Fruit fly (Drosophila melanogaster) whole organism, adult: Measurements from ENCODE around the gene CG43208.

Experiments
- CG14711 ChIP-seq: fragments of 200-800 bp; sonication (Bioruptor generic); optimal IDR thresholded peaks from 2 replicates; lab custom pipeline; 2018; ENCODE audit warnings: missing biosample characterization, mild to moderate bottlenecking, missing genetic modification characterization, moderate library complexity
- CG1620 ChIP-seq: fragments of 200-800 bp; sonication (Bioruptor generic); optimal IDR thresholded peaks from 2 replicates; lab custom pipeline; 2016; ENCODE audit warnings: missing biosample characterization, missing genetic modification characterization
- CG5204 ChIP-seq: fragments of 200-800 bp; sonication (Bioruptor generic); optimal IDR thresholded peaks from 2 replicates; lab custom pipeline; 2016; ENCODE audit warnings: missing biosample characterization, missing genetic modification characterization
- CG7045 ChIP-seq: fragments of 200-800 bp; sonication (Bioruptor generic); optimal IDR thresholded peaks from 2 replicates; lab custom pipeline; 2017; ENCODE audit warnings: missing biosample characterization, mild to moderate bottlenecking, missing genetic modification characterization
- Mnt ChIP-seq: fragments of 200-800 bp; sonication (Bioruptor generic); optimal IDR thresholded peaks from 2 replicates; lab custom pipeline; 2016; ENCODE audit warnings: missing biosample characterization, mild to moderate bottlenecking, missing genetic modification characterization
- cnc ChIP-seq, 2 experiments: fragments of >200 bp; optimal IDR thresholded peaks; 2 replicates each; lab custom pipeline; 2017
- kay ChIP-seq: fragments of 200-800 bp; sonication (Bioruptor generic); peaks from one replicate; lab custom pipeline; 2016; ENCODE audit warnings: missing biosample characterization, missing genetic modification characterization, borderline replicate concordance
- pad ChIP-seq: fragments of 200-800 bp; sonication (Bioruptor generic); optimal IDR thresholded peaks from 3 replicates; lab custom pipeline; 2017; ENCODE audit warnings: missing biosample characterization, missing genetic modification characterization, mild to moderate bottlenecking, moderate library complexity, missing genetic modification reagents
- tj ChIP-seq: fragments of 200-800 bp; sonication (Bioruptor generic); optimal IDR thresholded peaks from 3 replicates; lab custom pipeline; 2017; ENCODE audit warnings: missing biosample characterization, mild to moderate bottlenecking, missing genetic modification characterization, moderate library complexity

DNA sequence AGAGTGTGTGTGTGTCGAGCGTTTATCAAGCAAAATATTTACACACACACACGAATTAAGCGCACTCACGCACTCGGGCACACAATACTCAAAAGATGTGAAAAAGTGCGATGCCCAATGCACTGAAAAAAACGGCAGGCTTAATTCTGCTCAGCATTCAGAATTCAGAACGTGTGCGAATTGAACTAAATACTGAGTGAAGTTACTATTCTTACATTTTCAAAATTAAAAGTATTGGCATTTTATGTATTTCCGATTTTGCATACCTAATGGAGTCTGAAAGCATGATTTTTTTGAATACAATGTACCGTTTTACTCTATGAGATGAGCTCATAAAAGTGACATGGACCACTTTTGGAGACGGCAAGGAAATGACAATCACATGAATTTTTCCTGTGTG is 46.1 kb upstream of the CG43208 start:
- no peak for TF ChIP-seq pad (GFP tag; lab: Kevin White, UChicago)
- no peak for TF ChIP-seq CG5204
- no peak for TF ChIP-seq Mnt (GFP tag; lab: Kevin White, UChicago)
- no peak for TF ChIP-seq kay (GFP tag; lab: Kevin White, UChicago)
- TF ChIP-seq CG14711 (tag; lab: Kevin White, UChicago), result no peak
- TF ChIP-seq tj (GFP tag; lab: Kevin White, UChicago), result no peak
- TF ChIP-seq CG7045 (GFP tag; lab: Kevin White, UChicago), result no peak
- TF ChIP-seq CG1620, result no peak
- TF ChIP-seq cnc (optimal IDR thresholded peaks at IDR 0.05; lab: Kevin White, UChicago), result no peak
